Worm (Caenorhabditis elegans): Measurements from ENCODE around the gene C15H7.4.

DNA sequence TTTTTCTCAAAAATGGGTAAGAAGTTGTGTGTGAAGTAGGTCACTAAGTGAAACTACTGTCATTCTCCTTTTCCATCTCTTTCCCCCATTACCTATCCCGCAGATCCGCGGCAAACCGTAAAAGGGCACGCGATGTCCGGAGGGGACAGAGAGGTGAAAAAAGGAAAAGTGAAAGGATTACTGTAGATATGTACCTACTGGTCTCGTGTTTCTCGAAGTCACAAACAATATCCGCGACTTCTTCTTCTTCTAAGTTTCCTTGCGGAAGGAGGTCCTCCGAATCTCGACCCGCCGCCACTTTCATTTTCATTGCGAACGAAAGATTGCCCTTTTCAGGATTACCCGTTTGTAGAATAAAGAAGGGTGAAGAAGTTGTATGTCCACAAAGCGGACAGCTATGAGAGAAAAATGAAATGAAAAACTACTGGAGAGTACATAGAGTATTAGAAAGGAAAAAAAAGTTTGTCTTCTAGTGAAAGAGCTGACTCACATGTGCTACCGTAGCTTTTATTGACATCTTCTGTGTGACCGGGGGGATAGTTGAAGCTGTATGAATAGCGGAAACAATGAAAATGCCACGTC is 9.2 kb downstream of the C15H7.4 start:
- TF ChIP-seq isw-1 (GFP tag; IDR thresholded peaks at IDR 0.05) (no peak), nhr-28 (tag; optimal IDR thresholded peaks at IDR 0.05) (no peak), lin-39 (tag; optimal IDR thresholded peaks at IDR 0.05) (no peak), lsy-2 (tag; optimal IDR thresholded peaks at IDR 0.05) (no peak), zag-1 (tag; optimal IDR thresholded peaks at IDR 0.05) (no peak)
